Fruit fly (Drosophila melanogaster) whole organism, embryonic: ENCODE measurements around the gene mus302.

Experiments
- Asciz ChIP-seq: fragments of 200-800 bp; sonication (Bioruptor generic); optimal IDR thresholded peaks from 2 replicates; lab custom pipeline; 2017; ENCODE audit warnings: missing biosample characterization, mild to moderate bottlenecking, missing genetic modification characterization, missing genetic modification reagents
- Bgb ChIP-seq: fragments of 200-800 bp; sonication (Bioruptor generic); IDR thresholded peaks from 2 replicates; pipeline ENCODE4 v1.3.6; 2022; ENCODE audit warnings: missing biosample characterization, missing genetic modification characterization; ENCODE audit not compliant: partially characterized antibody
- CG11093 ChIP-seq: fragments of 200-800 bp; sonication (Bioruptor generic); IDR thresholded peaks from 3 replicates; pipeline ENCODE4 v1.3.6; 2022; ENCODE audit warnings: missing biosample characterization, missing genetic modification characterization
- CG11398 ChIP-seq: fragments of 200-800 bp; sonication (Bioruptor generic); optimal IDR thresholded peaks from 2 replicates; lab custom pipeline; 2016; ENCODE audit warnings: missing biosample characterization, missing genetic modification characterization
- CG16815 ChIP-seq: fragments of 200-800 bp; sonication (Bioruptor generic); optimal IDR thresholded peaks from 3 replicates; lab custom pipeline; 2017; ENCODE audit warnings: missing biosample characterization, mild to moderate bottlenecking, missing genetic modification characterization
- CG16863 ChIP-seq: fragments of 200-800 bp; sonication (Bioruptor generic); optimal IDR thresholded peaks from 3 replicates; lab custom pipeline; 2016; ENCODE audit warnings: missing biosample characterization, missing genetic modification characterization
- CG18011 ChIP-seq: fragments of 200-800 bp; sonication (Bioruptor generic); optimal IDR thresholded peaks from 2 replicates; lab custom pipeline; 2017; ENCODE audit warnings: missing biosample characterization, missing genetic modification characterization, mild to moderate bottlenecking, moderate library complexity, missing genotype
- CG2889 ChIP-seq: fragments of 200-800 bp; sonication (Bioruptor generic); IDR thresholded peaks from 3 replicates; pipeline ENCODE4 v1.3.6; 2022; ENCODE audit warnings: missing biosample characterization, missing genetic modification characterization
- CG3281 ChIP-seq: fragments of 200-800 bp; sonication (Bioruptor generic); optimal IDR thresholded peaks from 3 replicates; lab custom pipeline; 2017; ENCODE audit warnings: missing biosample characterization, mild to moderate bottlenecking, missing genetic modification characterization
- CG3407 ChIP-seq: fragments of 200-800 bp; sonication (Bioruptor generic); optimal IDR thresholded peaks from 2 replicates; lab custom pipeline; 2018; ENCODE audit warnings: missing biosample characterization, mild to moderate bottlenecking, missing genetic modification characterization
- CG4424 ChIP-seq: fragments of 200-800 bp; sonication (Bioruptor generic); optimal IDR thresholded peaks from 3 replicates; lab custom pipeline; 2016; ENCODE audit warnings: missing biosample characterization, missing genetic modification characterization
- CG4707 ChIP-seq: fragments of 200-800 bp; sonication (Bioruptor generic); optimal IDR thresholded peaks from 2 replicates; lab custom pipeline; 2018; ENCODE audit warnings: missing biosample characterization, mild to moderate bottlenecking, missing genetic modification characterization, moderate library complexity
- CG5953 ChIP-seq: fragments of 200-800 bp; sonication (Bioruptor generic); IDR thresholded peaks from 2 replicates; pipeline ENCODE4 v1.3.6; 2022; ENCODE audit warnings: missing biosample characterization, missing genetic modification characterization
- CG7372 ChIP-seq: fragments of 200-800 bp; sonication (Bioruptor generic); IDR thresholded peaks from 2 replicates; pipeline ENCODE4 v1.3.6; 2022; ENCODE audit warnings: missing biosample characterization, missing genetic modification characterization
- CG7786 ChIP-seq: fragments of 200-800 bp; sonication (Bioruptor generic); optimal IDR thresholded peaks from 2 replicates; lab custom pipeline; 2016; ENCODE audit warnings: missing biosample characterization, missing genetic modification characterization
- CG7987 ChIP-seq: fragments of 200-800 bp; sonication (Bioruptor generic); optimal IDR thresholded peaks from 2 replicates; lab custom pipeline; 2018; ENCODE audit warnings: missing biosample characterization, mild to moderate bottlenecking, missing genetic modification characterization, moderate library complexity
- CG9215 ChIP-seq: fragments of 200-800 bp; sonication (Bioruptor generic); IDR thresholded peaks from 2 replicates; pipeline ENCODE4 v1.3.6; 2022; ENCODE audit warnings: missing biosample characterization, missing genetic modification characterization
- D ChIP-seq, 2 experiments: fragments of 200-800 bp in 1 of 2; fragments of >200 bp in 1 of 2; sonication (Bioruptor generic) in 1 of 2; optimal IDR thresholded peaks; 2 replicates in 1 of 2; 3 replicates in 1 of 2; lab custom pipeline; 2017; ENCODE audit warnings: mild to moderate bottlenecking in 1 of 2, missing biosample characterization in 1 of 2, missing genetic modification characterization in 1 of 2, missing genetic modification reagents in 1 of 2
- Doc2 ChIP-seq: fragments of 200-800 bp; sonication (Bioruptor generic); IDR thresholded peaks from 2 replicates; pipeline ENCODE4 v1.3.6; 2022; ENCODE audit warnings: missing biosample characterization, missing genetic modification characterization
- Ets97D ChIP-seq: fragments of 200-800 bp; sonication (Bioruptor generic); optimal IDR thresholded peaks from 3 replicates; lab custom pipeline; 2016; ENCODE audit warnings: missing biosample characterization, missing genetic modification characterization
- Fer1 ChIP-seq: fragments of 200-800 bp; sonication (Bioruptor generic); optimal IDR thresholded peaks from 2 replicates; lab custom pipeline; 2017; ENCODE audit warnings: missing biosample characterization, mild to moderate bottlenecking, missing genetic modification characterization
- Fer3 ChIP-seq: fragments of 200-800 bp; sonication (Bioruptor generic); optimal IDR thresholded peaks from 2 replicates; lab custom pipeline; 2018; ENCODE audit warnings: missing biosample characterization, mild to moderate bottlenecking, missing genetic modification characterization, moderate library complexity
- Gsc ChIP-seq: fragments of 200-800 bp; sonication (Bioruptor generic); IDR thresholded peaks from 2 replicates; pipeline ENCODE4 v1.3.6; 2022; ENCODE audit warnings: missing biosample characterization, missing genetic modification characterization
- HLH3B ChIP-seq: fragments of 200-800 bp; sonication (Bioruptor generic); IDR thresholded peaks from 2 replicates; pipeline ENCODE4 v1.3.6; 2022; ENCODE audit warnings: missing biosample characterization, missing genetic modification characterization
- HLH4C ChIP-seq: fragments of 200-800 bp; sonication (Bioruptor generic); IDR thresholded peaks from 3 replicates; pipeline ENCODE4 v1.3.6; 2022; ENCODE audit warnings: missing biosample characterization, missing genetic modification characterization; ENCODE audit not compliant: partially characterized antibody
- HmgD ChIP-seq: fragments of 200-800 bp; sonication (Bioruptor generic); optimal IDR thresholded peaks from 3 replicates; lab custom pipeline; 2016; ENCODE audit warnings: missing biosample characterization, missing genetic modification characterization
- Lim3 ChIP-seq: fragments of 200-800 bp; sonication (Bioruptor generic); IDR thresholded peaks from 2 replicates; pipeline ENCODE4 v1.3.6; 2022; ENCODE audit warnings: missing biosample characterization, missing genetic modification characterization
- PHDP ChIP-seq: fragments of 200-800 bp; sonication (Bioruptor generic); optimal IDR thresholded peaks from 3 replicates; lab custom pipeline; 2018; ENCODE audit warnings: missing biosample characterization, mild to moderate bottlenecking, missing genetic modification characterization, moderate library complexity
- Poxn ChIP-seq: fragments of 200-800 bp; sonication (Bioruptor generic); IDR thresholded peaks from 2 replicates; pipeline ENCODE4 v1.3.6; 2022; ENCODE audit warnings: missing biosample characterization, missing genetic modification characterization
- Sin3A ChIP-seq: fragments of >200 bp; optimal IDR thresholded peaks from 2 replicates; lab custom pipeline; 2018
- Ssrp ChIP-seq: fragments of 200-800 bp; sonication (Bioruptor generic); optimal IDR thresholded peaks from 2 replicates; lab custom pipeline; 2018; ENCODE audit warnings: missing biosample characterization, mild to moderate bottlenecking, missing genetic modification characterization, moderate library complexity
- Xbp1 ChIP-seq: fragments of 200-800 bp; sonication (Bioruptor generic); optimal IDR thresholded peaks from 3 replicates; lab custom pipeline; 2016; ENCODE audit warnings: missing biosample characterization, mild to moderate bottlenecking, missing genetic modification characterization
- YL-1 ChIP-seq: fragments of 200-800 bp; sonication (Bioruptor generic); optimal IDR thresholded peaks from 3 replicates; lab custom pipeline; 2017; ENCODE audit warnings: missing biosample characterization, mild to moderate bottlenecking, missing genetic modification characterization
- ara ChIP-seq: fragments of 200-800 bp; sonication (Bioruptor generic); IDR thresholded peaks from 2 replicates; pipeline ENCODE4 v1.3.6; 2022; ENCODE audit warnings: missing biosample characterization, missing genetic modification characterization
- caup ChIP-seq: fragments of 200-800 bp; sonication (Bioruptor generic); optimal IDR thresholded peaks from 3 replicates; lab custom pipeline; 2017; ENCODE audit warnings: missing biosample characterization, mild to moderate bottlenecking, missing genetic modification characterization, moderate library complexity; ENCODE audit not compliant: severe bottlenecking
- danr ChIP-seq: fragments of 200-800 bp; sonication (Bioruptor generic); IDR thresholded peaks from 2 replicates; pipeline ENCODE4 v1.3.6; 2022; ENCODE audit warnings: missing biosample characterization, missing genetic modification characterization
- esg ChIP-seq: fragments of 200-800 bp; sonication (Bioruptor generic); conservative IDR thresholded peaks from 2 replicates; pipeline ENCODE4 v1.3.6; 2022; ENCODE audit warnings: missing biosample characterization, missing genetic modification characterization
- fd3F ChIP-seq: fragments of 200-800 bp; sonication (Bioruptor generic); optimal IDR thresholded peaks from 2 replicates; lab custom pipeline; 2018; ENCODE audit warnings: missing biosample characterization, mild to moderate bottlenecking, missing genetic modification characterization, moderate library complexity
- gcm2 ChIP-seq: fragments of 200-800 bp; sonication (Bioruptor generic); optimal IDR thresholded peaks from 2 replicates; lab custom pipeline; 2016; ENCODE audit warnings: missing biosample characterization, missing genetic modification characterization
- h ChIP-seq: fragments of >200 bp; optimal IDR thresholded peaks from 2 replicates; lab custom pipeline; 2017
- lilli ChIP-seq: fragments of 200-800 bp; sonication (Bioruptor generic); optimal IDR thresholded peaks from 3 replicates; lab custom pipeline; 2016; ENCODE audit warnings: missing biosample characterization, missing genetic modification characterization
- lmd ChIP-seq: fragments of 200-800 bp; sonication (Bioruptor generic); IDR thresholded peaks from 2 replicates; pipeline ENCODE4 v1.3.6; 2022; ENCODE audit warnings: missing biosample characterization, missing genetic modification characterization
- mirr ChIP-seq: fragments of 200-800 bp; sonication (Bioruptor generic); optimal IDR thresholded peaks from 3 replicates; lab custom pipeline; 2018; ENCODE audit warnings: missing biosample characterization, mild to moderate bottlenecking, missing genetic modification characterization
- nom ChIP-seq: fragments of 200-800 bp; sonication (Bioruptor generic); optimal IDR thresholded peaks from 2 replicates; lab custom pipeline; 2017; ENCODE audit warnings: missing biosample characterization, missing genetic modification characterization, mild to moderate bottlenecking, moderate library complexity, missing genetic modification reagents
- odd ChIP-seq: fragments of 200-800 bp; sonication (Bioruptor generic); optimal IDR thresholded peaks from 2 replicates; lab custom pipeline; 2017; ENCODE audit warnings: missing biosample characterization, mild to moderate bottlenecking, missing genetic modification characterization
- pum ChIP-seq: fragments of 200-800 bp; sonication (Bioruptor generic); optimal IDR thresholded peaks from 2 replicates; lab custom pipeline; 2016; ENCODE audit warnings: missing biosample characterization, missing genetic modification characterization
- shn ChIP-seq: fragments of 200-800 bp; sonication (Bioruptor generic); optimal IDR thresholded peaks from 3 replicates; lab custom pipeline; 2016; ENCODE audit warnings: missing biosample characterization, missing genetic modification characterization
- slp2 ChIP-seq: fragments of 200-800 bp; sonication (Bioruptor generic); optimal IDR thresholded peaks from 2 replicates; lab custom pipeline; 2016; ENCODE audit warnings: missing biosample characterization, missing genetic modification characterization
- tx ChIP-seq: fragments of 200-800 bp; sonication (Bioruptor generic); optimal IDR thresholded peaks from 2 replicates; lab custom pipeline; 2016; ENCODE audit warnings: missing biosample characterization, missing genetic modification characterization
- unc-4 ChIP-seq: fragments of 200-800 bp; sonication (Bioruptor generic); IDR thresholded peaks from 2 replicates; pipeline ENCODE4 v1.3.6; 2022; ENCODE audit warnings: missing biosample characterization, missing genetic modification characterization; ENCODE audit not compliant: partially characterized antibody
- zf30C ChIP-seq: fragments of 200-800 bp; sonication (Bioruptor generic); optimal IDR thresholded peaks from 3 replicates; lab custom pipeline; 2018; ENCODE audit warnings: missing biosample characterization, mild to moderate bottlenecking, missing genetic modification characterization

mus302 gene

DNA sequence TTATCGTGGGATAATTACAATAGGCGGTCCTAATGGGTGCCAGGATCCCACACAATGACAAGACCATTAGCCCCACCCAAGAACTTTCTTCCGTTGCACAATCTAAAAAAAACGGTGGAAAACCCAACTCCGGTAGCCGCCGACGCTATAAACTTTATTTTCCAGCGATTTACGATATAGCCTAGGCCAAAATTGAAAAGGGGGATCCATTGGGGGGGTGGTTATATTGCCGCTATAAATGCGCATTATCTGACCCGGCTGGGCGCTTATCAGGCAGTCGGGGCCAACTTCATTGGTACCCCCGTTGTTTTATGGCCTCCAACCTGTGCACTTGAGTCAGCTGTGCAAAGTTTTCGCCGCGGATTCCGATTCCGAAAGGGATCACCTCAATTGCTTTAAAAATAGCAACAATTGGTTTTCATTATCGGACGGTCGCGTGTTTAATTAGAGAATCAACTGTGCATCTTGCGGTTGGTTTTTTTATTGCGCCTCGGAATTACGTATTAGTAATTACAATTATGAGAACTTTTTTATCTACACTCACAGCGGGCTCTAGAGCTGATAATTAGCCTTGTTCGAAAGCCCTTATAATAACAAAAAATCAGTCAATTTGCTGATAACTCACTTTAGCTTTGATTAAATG lies 24.3 kb upstream of the mus302 start (continued):
- no peak for TF ChIP-seq Ssrp (tag; lab: Kevin White, UChicago)
- TF ChIP-seq Doc2 = no peak
- TF ChIP-seq Lim3 (GFP tag; lab: Robert Waterston, UW) = no peak
- TF ChIP-seq danr (GFP tag; lab: Robert Waterston, UW) = no peak
- TF ChIP-seq CG7372 (GFP tag; lab: Robert Waterston, UW) = no peak
- peak; percentile 27 for TF ChIP-seq Fer3
- TF ChIP-seq Sin3A (lab: Kevin White, UChicago) = no peak
- no peak for TF ChIP-seq lmd (GFP tag; lab: Robert Waterston, UW)
- no peak for TF ChIP-seq unc-4 (GFP tag; lab: Robert Waterston, UW)
- TF ChIP-seq Xbp1 = no peak
- 0 out of 2 replicates have a peak, but pooled peaks have one; percentile 15 for TF ChIP-seq ara (GFP tag; lab: Robert Waterston, UW)
- peak; percentile 71 for TF ChIP-seq CG3281
- TF ChIP-seq D (optimal IDR thresholded peaks at IDR 0.05; lab: Kevin White, UChicago) = no peak
- no peak for TF ChIP-seq D (GFP tag; optimal IDR thresholded peaks at IDR 0.05; lab: Kevin White, UChicago)
- no peak for TF ChIP-seq CG11398 (GFP tag; lab: Kevin White, UChicago)
- no peak for TF ChIP-seq HLH4C (GFP tag; lab: Robert Waterston, UW)
- TF ChIP-seq CG16863 (GFP tag; lab: Kevin White, UChicago) = no peak
- TF ChIP-seq CG4424 (GFP tag; lab: Kevin White, UChicago) = no peak
- no peak for TF ChIP-seq YL-1 (GFP tag; lab: Kevin White, UChicago)
- TF ChIP-seq CG2889 (GFP tag; lab: Robert Waterston, UW) = no peak
- peak; percentile 34 for TF ChIP-seq Fer1
- no peak for TF ChIP-seq nom (GFP tag; lab: Kevin White, UChicago)
- TF ChIP-seq CG18011 (GFP tag; lab: Kevin White, UChicago) = no peak
- TF ChIP-seq fd3F (GFP tag; lab: Kevin White, UChicago) = peak; percentile 14
- no peak for TF ChIP-seq esg (GFP tag; lab: Robert Waterston, UW)
- TF ChIP-seq CG4707 = no peak
- no peak for TF ChIP-seq CG7786 (GFP tag; lab: Kevin White, UChicago)
- TF ChIP-seq CG7987 (GFP tag; lab: Kevin White, UChicago) = peak; percentile 68
- TF ChIP-seq h = no peak
- TF ChIP-seq odd = peak; percentile 47
- peak; percentile 65 for TF ChIP-seq caup (GFP tag; lab: Kevin White, UChicago)
- no peak for TF ChIP-seq Bgb (GFP tag; lab: Robert Waterston, UW)
- TF ChIP-seq PHDP (tag; lab: Kevin White, UChicago) = peak; percentile 46
- TF ChIP-seq HLH3B = no peak
- no peak for TF ChIP-seq CG16815 (GFP tag; lab: Kevin White, UChicago)
- TF ChIP-seq tx (GFP tag; lab: Kevin White, UChicago) = no peak
- no peak for TF ChIP-seq lilli (GFP tag; lab: Kevin White, UChicago)
- TF ChIP-seq CG3407 (GFP tag; lab: Kevin White, UChicago) = no peak
- TF ChIP-seq HmgD (GFP tag; lab: Kevin White, UChicago) = no peak
- TF ChIP-seq gcm2 (GFP tag; lab: Kevin White, UChicago) = no peak
- TF ChIP-seq CG5953 (GFP tag; lab: Robert Waterston, UW) = peak; percentile 41; the same call in 1 of the 2 replicates
- no peak for TF ChIP-seq CG11093 (GFP tag; lab: Robert Waterston, UW)
- TF ChIP-seq Asciz (GFP tag; lab: Kevin White, UChicago) = peak; percentile 58
- no peak for TF ChIP-seq Poxn (GFP tag; lab: Robert Waterston, UW)
- no peak for TF ChIP-seq slp2 (GFP tag; lab: Kevin White, UChicago)
- TF ChIP-seq shn (GFP tag; lab: Kevin White, UChicago) = no peak
- TF ChIP-seq zf30C (GFP tag; lab: Kevin White, UChicago) = no peak
- peak; percentile 84 for TF ChIP-seq mirr (GFP tag; lab: Kevin White, UChicago)
- no peak for TF ChIP-seq Gsc (GFP tag; lab: Robert Waterston, UW)
- TF ChIP-seq Ets97D = no peak
- no peak for TF ChIP-seq pum
- TF ChIP-seq CG9215 (GFP tag; lab: Robert Waterston, UW) = no peak
